Fruit fly (Drosophila melanogaster): Measurements from ENCODE around the gene gukh.

Gene gukh

dm6 chr3R:18987428-18988416 lies 3.9 kb downstream of the gukh start (continued):
- TF ChIP-seq Hr39 (GFP tag; optimal IDR thresholded peaks at IDR 0.05) (no peak), salr (GFP tag; optimal IDR thresholded peaks at IDR 0.05) (no peak), Smox (GFP tag; optimal IDR thresholded peaks at IDR 0.05) (no peak), CG6792 (GFP tag; optimal IDR thresholded peaks at IDR 0.05) (peak; percentile 12), Gug (GFP tag; IDR thresholded peaks at IDR 0.05) (no peak), CG34406 (GFP tag; optimal IDR thresholded peaks at IDR 0.05) (peak; percentile 13), Sox102F (GFP tag; optimal IDR thresholded peaks at IDR 0.05) (no peak), CG31627 (GFP tag; optimal IDR thresholded peaks at IDR 0.05) (no peak), dsx (GFP tag; optimal IDR thresholded peaks at IDR 0.05; ENCODE audit: poor library complexity, severe bottlenecking) (no peak), CG10669 (GFP tag; optimal IDR thresholded peaks at IDR 0.05) (peak; percentile 41), CG32006 (GFP tag; optimal IDR thresholded peaks at IDR 0.05) (peak; percentile 72), CG6276 (GFP tag; optimal IDR thresholded peaks at IDR 0.05) (peak; percentile 39), Ets21C (GFP tag; optimal IDR thresholded peaks at IDR 0.05) (no peak), Blimp-1 (GFP tag; optimal IDR thresholded peaks at IDR 0.05) (no peak), CG6808 (GFP tag; optimal IDR thresholded peaks at IDR 0.05) (peak; percentile 51), CG6163 (GFP tag; IDR thresholded peaks at IDR 0.05) (no peak), CG15336 (GFP tag; IDR thresholded peaks at IDR 0.05) (peak; percentile 61; the same call in 1 of the 2 replicates), CG10631 (GFP tag; optimal IDR thresholded peaks at IDR 0.05) (peak; percentile 13)

DNA sequence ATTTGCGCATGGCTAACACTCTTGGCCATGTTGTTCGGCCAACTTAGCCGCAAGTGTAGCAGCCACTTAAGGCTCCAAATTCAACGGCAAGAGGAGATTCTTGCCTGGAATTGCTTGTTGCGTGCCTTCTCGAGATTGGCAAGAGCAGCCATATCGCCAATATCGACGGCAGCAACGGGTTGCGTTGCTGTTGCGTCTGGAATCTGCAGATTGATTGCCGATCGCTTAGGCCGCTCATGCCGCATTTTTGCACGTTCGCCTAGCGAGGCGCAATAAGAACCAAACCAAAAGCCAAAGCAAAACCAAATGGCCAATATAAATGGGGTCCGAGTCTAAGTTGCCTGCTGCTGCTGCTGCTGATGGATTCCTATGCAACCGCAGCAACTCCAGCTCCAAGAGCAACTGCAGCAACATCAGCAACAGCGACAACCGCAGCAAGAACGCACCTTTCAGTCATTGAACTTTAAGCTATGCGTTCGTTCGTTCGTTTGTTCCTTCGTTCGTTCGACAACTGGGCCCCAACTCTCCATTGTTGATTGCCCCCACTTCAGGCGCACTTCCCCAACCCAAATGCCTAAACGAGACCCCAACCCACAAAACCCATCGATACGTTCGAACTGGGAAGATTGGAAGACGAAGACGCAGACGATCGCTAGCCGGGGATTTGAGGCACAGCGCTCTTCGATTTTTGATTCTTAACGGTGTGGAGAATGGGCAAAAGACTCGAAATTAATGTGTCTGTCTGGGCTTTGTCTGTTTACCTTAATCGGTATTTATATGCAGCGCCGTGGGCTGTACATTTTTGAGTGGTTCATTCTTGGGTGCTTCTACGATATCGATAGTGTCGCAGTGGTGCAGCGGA lies 5.4 kb downstream of the gukh start:
- TF ChIP-seq CG9139 (GFP tag; optimal IDR thresholded peaks at IDR 0.05), result no peak
- peak in 1 of 2 experiments; percentile 91 for TF ChIP-seq ss (GFP tag; optimal IDR thresholded peaks at IDR 0.05)
- no peak for TF ChIP-seq Hr39 (GFP tag; optimal IDR thresholded peaks at IDR 0.05)

dm6 chr3R:18989819-18990137 lies 6.0 kb downstream of the gukh start:
- TF ChIP-seq CG11902 (GFP tag; optimal IDR thresholded peaks at IDR 0.05) (no peak), Eip93F (GFP tag; optimal IDR thresholded peaks at IDR 0.05) (no peak), CG6276 (GFP tag; optimal IDR thresholded peaks at IDR 0.05) (no peak), Hr39 (GFP tag; optimal IDR thresholded peaks at IDR 0.05) (no peak), Gug (GFP tag; IDR thresholded peaks at IDR 0.05) (no peak), fd85E (GFP tag; optimal IDR thresholded peaks at IDR 0.05) (no peak), cyc (GFP tag; optimal IDR thresholded peaks at IDR 0.05) (no peak), dsx (GFP tag; optimal IDR thresholded peaks at IDR 0.05; ENCODE audit: poor library complexity, severe bottlenecking) (no peak), CG8119 (GFP tag; IDR thresholded peaks at IDR 0.05) (no peak), Sox102F (GFP tag; optimal IDR thresholded peaks at IDR 0.05) (no peak), fkh (GFP tag; optimal IDR thresholded peaks at IDR 0.05) (no peak), CG8319 (GFP tag; optimal IDR thresholded peaks at IDR 0.05) (no peak), Hr38 (GFP tag; optimal IDR thresholded peaks at IDR 0.05) (no peak), dac (GFP tag; optimal IDR thresholded peaks at IDR 0.05) (no peak), Blimp-1 (GFP tag; optimal IDR thresholded peaks at IDR 0.05) (no peak), ss (GFP tag; optimal IDR thresholded peaks at IDR 0.05) (no peak)

dm6 chr3R:18990514-18990913 lies 6.7 kb downstream of the gukh start:
- TF ChIP-seq ss (GFP tag; optimal IDR thresholded peaks at IDR 0.05) (peak in 1 of 2 experiments; percentile 11), CG6276 (GFP tag; optimal IDR thresholded peaks at IDR 0.05) (no peak), Ets21C (GFP tag; optimal IDR thresholded peaks at IDR 0.05) (peak; percentile 59), esn (GFP tag; optimal IDR thresholded peaks at IDR 0.05) (peak; percentile 88), CG4318 (GFP tag; optimal IDR thresholded peaks at IDR 0.05) (peak; percentile 9), Hr4 (GFP tag; optimal IDR thresholded peaks at IDR 0.05) (peak; percentile 2), CG16779 (tag; optimal IDR thresholded peaks at IDR 0.05) (peak; percentile 40), lz (GFP tag; optimal IDR thresholded peaks at IDR 0.05) (peak; percentile 80), CG10669 (GFP tag; optimal IDR thresholded peaks at IDR 0.05) (peak; percentile 65), acj6 (GFP tag; optimal IDR thresholded peaks at IDR 0.05) (peak; percentile 75), fkh (GFP tag; optimal IDR thresholded peaks at IDR 0.05) (no peak), fd59A (GFP tag; optimal IDR thresholded peaks at IDR 0.05) (peak; percentile 66), CG1621 (tag; optimal IDR thresholded peaks at IDR 0.05) (peak; percentile 24), Eip93F (GFP tag; optimal IDR thresholded peaks at IDR 0.05) (no peak), CG3919 (GFP tag; optimal IDR thresholded peaks at IDR 0.05) (peak; percentile 64), CG11762 (GFP tag; optimal IDR thresholded peaks at IDR 0.05; ENCODE audit: insufficient read depth) (peak; percentile 51), dac (GFP tag; optimal IDR thresholded peaks at IDR 0.05) (no peak), CG32006 (GFP tag; optimal IDR thresholded peaks at IDR 0.05) (peak; percentile 55), cyc (GFP tag; optimal IDR thresholded peaks at IDR 0.05) (peak; percentile 66), Sox14 (GFP tag; optimal IDR thresholded peaks at IDR 0.05) (peak; percentile 70), CG6792 (GFP tag; optimal IDR thresholded peaks at IDR 0.05) (peak; percentile 68)

Measured in whole organism, prepupa.